Worm (Caenorhabditis elegans): ENCODE data around the gene C26H9A.4.

DNA sequence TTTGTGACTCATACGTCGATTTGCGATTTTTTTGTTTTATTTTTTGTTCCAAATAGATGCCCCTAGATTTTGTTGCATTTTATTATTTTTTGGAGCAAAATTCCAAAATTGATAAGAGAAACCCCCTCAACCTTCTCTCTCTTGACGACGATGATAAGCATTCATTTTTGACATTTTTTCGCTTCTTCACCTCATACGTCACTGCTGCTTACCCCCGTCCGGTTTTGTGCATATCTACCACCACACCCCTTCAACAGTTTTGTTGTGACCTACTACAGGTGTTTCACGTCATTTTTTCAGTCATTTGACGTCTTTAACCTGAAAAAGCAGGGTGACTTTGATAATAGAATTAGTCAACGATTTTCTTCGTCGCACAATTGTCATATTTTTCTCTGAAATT, 45.7 kb downstream of the C26H9A.4 start:
- TF ChIP-seq rnt-1 (tag; optimal IDR thresholded peaks at IDR 0.05) (no peak), odd-2 (tag; optimal IDR thresholded peaks at IDR 0.05) (no peak), syd-9 (tag; optimal IDR thresholded peaks at IDR 0.05) (no peak), pqm-1 (tag; optimal IDR thresholded peaks at IDR 0.05) (no peak), pag-3 (tag; optimal IDR thresholded peaks at IDR 0.05; ENCODE audit: borderline replicate concordance) (no peak), ceh-19 (GFP tag; optimal IDR thresholded peaks at IDR 0.05) (no peak)
